Fruit fly (Drosophila melanogaster): ENCODE data around the gene CCT2.
A peak's percentile ranks its signal among the peaks of the same experiment; 100 is the strongest.

The CCT2 gene

DNA sequence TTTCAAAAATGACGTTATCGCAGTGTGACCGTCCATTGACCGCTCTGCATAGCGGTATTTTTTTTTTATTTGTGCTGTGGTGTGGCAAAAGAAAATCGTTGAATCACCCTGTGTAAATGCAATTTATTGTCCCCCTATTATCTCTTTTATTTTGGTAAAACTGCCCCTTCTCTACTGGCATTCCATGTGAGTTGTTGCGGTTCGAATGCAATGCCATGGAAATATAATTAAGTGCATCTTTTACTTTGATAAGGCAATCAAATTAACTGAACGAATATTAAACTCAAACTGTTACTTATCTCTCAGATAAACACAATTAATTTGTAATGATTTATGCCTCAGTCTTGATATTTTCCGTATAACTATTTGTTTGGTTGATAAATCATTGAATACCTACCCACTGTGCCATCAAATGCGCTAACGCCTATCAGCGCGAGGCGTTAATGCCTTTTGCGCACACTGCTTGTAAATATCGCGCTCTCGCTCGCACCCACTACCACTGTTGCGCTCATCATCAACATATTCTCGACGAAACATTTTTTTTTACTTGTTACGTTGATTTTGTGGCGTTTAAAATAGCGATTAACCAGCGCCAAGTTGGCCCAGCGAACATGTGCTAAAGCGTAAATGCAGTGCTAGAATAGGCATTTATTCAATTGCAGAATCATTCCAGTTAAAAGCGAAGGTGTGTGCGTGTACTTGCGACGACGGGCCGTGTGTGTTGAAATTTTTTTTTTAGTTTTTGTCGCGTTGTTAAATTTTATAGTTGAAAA, 19.9 kb downstream of the CCT2 start (continued):
- peak; percentile 59 for TF ChIP-seq NC2β (GFP tag; optimal IDR thresholded peaks at IDR 0.05)
- no peak for TF ChIP-seq NFAT (GFP tag; IDR thresholded peaks at IDR 0.05)
- TF ChIP-seq CG1832 (GFP tag; optimal IDR thresholded peaks at IDR 0.05) = peak; percentile 52
- TF ChIP-seq Nf-YB (GFP tag; optimal IDR thresholded peaks at IDR 0.05) = peak; percentile 20
- peak; percentile 35 for TF ChIP-seq twi (tag; optimal IDR thresholded peaks at IDR 0.05)
- TF ChIP-seq dysf (GFP tag; IDR thresholded peaks at IDR 0.05) = peak; percentile 60; the same call in 2 of the 3 replicates
- peak; percentile 20; the same call in 1 of the 2 replicates for TF ChIP-seq E2f1 (GFP tag; IDR thresholded peaks at IDR 0.05)
- peak; percentile 73 for TF ChIP-seq CG16863 (GFP tag; optimal IDR thresholded peaks at IDR 0.05)
- peak; percentile 49 for TF ChIP-seq slbo (GFP tag; IDR thresholded peaks at IDR 0.05)
- peak; percentile 69 for TF ChIP-seq Hsf (GFP tag; optimal IDR thresholded peaks at IDR 0.05)
- TF ChIP-seq MBD-R2 (GFP tag; IDR thresholded peaks at IDR 0.05) = peak; percentile 36; the same call in 1 of the 2 replicates
- TF ChIP-seq Optix (GFP tag; IDR thresholded peaks at IDR 0.05) = peak; percentile 41; the same call in 1 of the 3 replicates
- TF ChIP-seq ap (GFP tag; IDR thresholded peaks at IDR 0.05) = no peak
- peak; percentile 36 for TF ChIP-seq CG4707 (GFP tag; optimal IDR thresholded peaks at IDR 0.05)
- peak; percentile 44 for TF ChIP-seq lmd (GFP tag; IDR thresholded peaks at IDR 0.05)
- peak; percentile 29; the same call in 1 of the 2 replicates for TF ChIP-seq peb (GFP tag; IDR thresholded peaks at IDR 0.05)
- TF ChIP-seq CG4282 (GFP tag; optimal IDR thresholded peaks at IDR 0.05) = peak; percentile 82
- TF ChIP-seq ham (GFP tag; IDR thresholded peaks at IDR 0.05) = no peak
- no peak for TF ChIP-seq sc (optimal IDR thresholded peaks at IDR 0.05)
- peak; percentile 10 for TF ChIP-seq sc (GFP tag; optimal IDR thresholded peaks at IDR 0.05)
- TF ChIP-seq tgo (GFP tag; IDR thresholded peaks at IDR 0.05) = peak; percentile 33; the same call in 1 of the 3 replicates
- TF ChIP-seq Hr51 (GFP tag; optimal IDR thresholded peaks at IDR 0.05) = peak in 1 of 2 experiments; percentile 59
- no peak for TF ChIP-seq CG15011 (GFP tag; optimal IDR thresholded peaks at IDR 0.05)
- 0 out of 3 replicates have a peak, but pooled peaks have one; percentile 28 for TF ChIP-seq CG11093 (GFP tag; IDR thresholded peaks at IDR 0.05)
- peak; percentile 62 for TF ChIP-seq CG2712 (tag; optimal IDR thresholded peaks at IDR 0.05)
- peak; percentile 28 for TF ChIP-seq sqz (GFP tag; optimal IDR thresholded peaks at IDR 0.05)
- TF ChIP-seq CG33213 (GFP tag; optimal IDR thresholded peaks at IDR 0.05) = peak; percentile 34
- peak; percentile 18 for TF ChIP-seq stwl (tag; optimal IDR thresholded peaks at IDR 0.05)
- peak; percentile 87 for TF ChIP-seq Myb (GFP tag; optimal IDR thresholded peaks at IDR 0.05)
- TF ChIP-seq Ada2b (GFP tag; IDR thresholded peaks at IDR 0.05) = 0 out of 2 replicates have a peak, but pooled peaks have one; percentile 30
- TF ChIP-seq Dref (GFP tag; IDR thresholded peaks at IDR 0.05) = no peak
- TF ChIP-seq CG31441 (GFP tag; IDR thresholded peaks at IDR 0.05) = peak; percentile 38; the same call in 1 of the 2 replicates
- no peak for TF ChIP-seq Hr78 (GFP tag; optimal IDR thresholded peaks at IDR 0.05)
- TF ChIP-seq D (optimal IDR thresholded peaks at IDR 0.05) = no peak
- TF ChIP-seq D (GFP tag; optimal IDR thresholded peaks at IDR 0.05) = peak; percentile 27
- peak; percentile 67 for TF ChIP-seq CG13775 (GFP tag; optimal IDR thresholded peaks at IDR 0.05)
- TF ChIP-seq CG2116 (GFP tag; optimal IDR thresholded peaks at IDR 0.05) = peak; percentile 45
- no peak for TF ChIP-seq jigr1 (GFP tag; IDR thresholded peaks at IDR 0.05)
- peak; percentile 6 for TF ChIP-seq Ets97D (GFP tag; optimal IDR thresholded peaks at IDR 0.05)
- TF ChIP-seq Rfx (GFP tag; IDR thresholded peaks at IDR 0.05) = peak; percentile 42
- peak; percentile 25 for TF ChIP-seq dm (GFP tag; optimal IDR thresholded peaks at IDR 0.05)
- 0 out of 2 replicates have a peak, but pooled peaks have one; percentile 14 for TF ChIP-seq chm (GFP tag; IDR thresholded peaks at IDR 0.05)
- TF ChIP-seq NfI (GFP tag; optimal IDR thresholded peaks at IDR 0.05) = peak; percentile 45
- TF ChIP-seq crp (GFP tag; optimal IDR thresholded peaks at IDR 0.05) = peak in 1 of 2 experiments; percentile 18
- TF ChIP-seq Doc3 (GFP tag; IDR thresholded peaks at IDR 0.05; ENCODE audit: partially characterized antibody) = no peak
- TF ChIP-seq al (GFP tag; IDR thresholded peaks at IDR 0.05) = 0 out of 2 replicates have a peak, but pooled peaks have one; percentile 24
- no peak for TF ChIP-seq CG7357 (GFP tag; IDR thresholded peaks at IDR 0.05)
- peak; percentile 67 for TF ChIP-seq Sin3A (optimal IDR thresholded peaks at IDR 0.05)
- 0 out of 3 replicates have a peak, but pooled peaks have one; percentile 24 for TF ChIP-seq ci (GFP tag; IDR thresholded peaks at IDR 0.05)
- TF ChIP-seq CG14860 (GFP tag; IDR thresholded peaks at IDR 0.05; ENCODE audit: partially characterized antibody) = no peak
